Fruit fly (Drosophila melanogaster): Measurements from ENCODE around the gene CG7126.

The CG7126 gene

dm6 chr3R:18260016-18260415, 42.6 kb downstream of the CG7126 start:
- TF ChIP-seq Dip3 (GFP tag; optimal IDR thresholded peaks at IDR 0.05) (no peak), chm (GFP tag; IDR thresholded peaks at IDR 0.05) (no peak), br (optimal IDR thresholded peaks at IDR 0.05) (no peak), esg (GFP tag; conservative IDR thresholded peaks at IDR 0.05) (no peak), gt (GFP tag; IDR thresholded peaks at IDR 0.05) (no peak), Asciz (GFP tag; optimal IDR thresholded peaks at IDR 0.05) (no peak), chif (GFP tag; optimal IDR thresholded peaks at IDR 0.05) (no peak), D (optimal IDR thresholded peaks at IDR 0.05) (no peak), D (GFP tag; optimal IDR thresholded peaks at IDR 0.05) (no peak), CG2202 (tag; optimal IDR thresholded peaks at IDR 0.05) (no peak), Rfx (GFP tag; IDR thresholded peaks at IDR 0.05) (no peak), CG33557 (GFP tag; optimal IDR thresholded peaks at IDR 0.05) (no peak), B-H1 (GFP tag; IDR thresholded peaks at IDR 0.05) (no peak), pros (GFP tag; optimal IDR thresholded peaks at IDR 0.05) (peak; percentile 40), wdn (GFP tag; IDR thresholded peaks at IDR 0.05) (no peak), Antp (GFP tag; optimal IDR thresholded peaks at IDR 0.05) (no peak), nerfin-1 (tag; optimal IDR thresholded peaks at IDR 0.05) (peak; percentile 53), pita (GFP tag; optimal IDR thresholded peaks at IDR 0.05) (no peak), gfzf (GFP tag; optimal IDR thresholded peaks at IDR 0.05) (no peak), Elba2 (GFP tag; optimal IDR thresholded peaks at IDR 0.05) (no peak), psq (GFP tag; optimal IDR thresholded peaks at IDR 0.05) (no peak), CG13624 (GFP tag; optimal IDR thresholded peaks at IDR 0.05) (no peak), CG30020 (tag; optimal IDR thresholded peaks at IDR 0.05) (no peak), gsb-n (tag; optimal IDR thresholded peaks at IDR 0.05) (peak; percentile 71), lola (GFP tag; optimal IDR thresholded peaks at IDR 0.05) (no peak)

dm6 chr3R:18255281-18255680, 47.4 kb downstream of the CG7126 start, which contains the start of the genes Ada2a, Polr2D, Tgs1 and moi:
Ada2a (minus strand) TSS chr3R:18255487.
Polr2D (minus strand) TSS chr3R:18255487.
Tgs1 (plus strand) TSS chr3R:18255530.
moi (plus strand) TSS chr3R:18255530.
- TF ChIP-seq Blimp-1 (GFP tag; optimal IDR thresholded peaks at IDR 0.05) (no peak), NFAT (GFP tag; IDR thresholded peaks at IDR 0.05) (no peak), hbn (GFP tag; IDR thresholded peaks at IDR 0.05; ENCODE audit: partially characterized antibody) (peak; percentile 72), CG34224 (GFP tag; IDR thresholded peaks at IDR 0.05; ENCODE audit: partially characterized antibody) (peak; percentile 85), CG34422 (GFP tag; IDR thresholded peaks at IDR 0.05) (peak; percentile 73; the same call in 1 of the 3 replicates), CG10959 (GFP tag; IDR thresholded peaks at IDR 0.05) (no peak), stwl (tag; optimal IDR thresholded peaks at IDR 0.05) (peak; percentile 49), chinmo (GFP tag; IDR thresholded peaks at IDR 0.05; ENCODE audit: partially characterized antibody) (0 out of 4 replicates have a peak, but pooled peaks have one; percentile 73), CHES-1-like (GFP tag; optimal IDR thresholded peaks at IDR 0.05) (peak; percentile 63), CG30403 (GFP tag; optimal IDR thresholded peaks at IDR 0.05) (no peak), exex (tag; optimal IDR thresholded peaks at IDR 0.05) (no peak), CG2129 (GFP tag; IDR thresholded peaks at IDR 0.05; ENCODE audit: partially characterized antibody) (peak; percentile 42; the same call in 1 of the 2 replicates), dmrt11E (tag; optimal IDR thresholded peaks at IDR 0.05) (no peak), Pdp1 (GFP tag; optimal IDR thresholded peaks at IDR 0.05) (no peak), CG15696 (tag; optimal IDR thresholded peaks at IDR 0.05) (no peak), Nf-YC (tag; optimal IDR thresholded peaks at IDR 0.05) (peak; percentile 5), bbx (GFP tag; IDR thresholded peaks at IDR 0.05; ENCODE audit: partially characterized antibody) (peak; percentile 82), hkb (optimal IDR thresholded peaks at IDR 0.05) (peak; percentile 47), hkb (GFP tag; IDR thresholded peaks at IDR 0.05) (no peak), CG13624 (GFP tag; optimal IDR thresholded peaks at IDR 0.05) (peak; percentile 33), ftz-f1 (GFP tag; optimal IDR thresholded peaks at IDR 0.05) (peak; percentile 80), Elba2 (GFP tag; optimal IDR thresholded peaks at IDR 0.05) (peak; percentile 55), CG11456 (GFP tag; IDR thresholded peaks at IDR 0.05) (no peak), her (GFP tag; optimal IDR thresholded peaks at IDR 0.05) (peak; percentile 2), Dip3 (GFP tag; optimal IDR thresholded peaks at IDR 0.05) (no peak), Nf-YB (GFP tag; optimal IDR thresholded peaks at IDR 0.05) (no peak), GATAe (GFP tag; conservative IDR thresholded peaks at IDR 0.05) (no peak), HLH4C (GFP tag; IDR thresholded peaks at IDR 0.05; ENCODE audit: partially characterized antibody) (peak; percentile 66; the same call in 2 of the 3 replicates), CG14710 (tag; optimal IDR thresholded peaks at IDR 0.05) (peak; percentile 15), chif (GFP tag; optimal IDR thresholded peaks at IDR 0.05) (no peak)
